Fruit fly (Drosophila melanogaster) whole organism, embryonic: Measurements from ENCODE around the gene ddbt.

Experiments used
- CG11695 ChIP-seq: fragments of 200-800 bp; sonication (Bioruptor generic); IDR thresholded peaks from 3 replicates; pipeline ENCODE4 v1.3.6; 2022; ENCODE audit warnings: missing biosample characterization, missing genetic modification characterization
- crp ChIP-seq, 2 experiments: fragments of 200-800 bp; sonication (Bioruptor generic); optimal IDR thresholded peaks; 2 replicates in 1 of 2; 3 replicates in 1 of 2; lab custom pipeline; 2017; ENCODE audit warnings: missing biosample characterization in 2 of 2, missing genetic modification characterization in 2 of 2, mild to moderate bottlenecking in 1 of 2, moderate library complexity in 1 of 2

dm6 chr3L:357681-358080 lies 40.8 kb downstream of the ddbt start, which contains the start of gene Roc1b:
- TF ChIP-seq crp (GFP tag; optimal IDR thresholded peaks at IDR 0.05; lab: Kevin White, UChicago) (no peak), CG11695 (no peak)
